Worm (Caenorhabditis elegans) whole organism, L2 larva: ENCODE measurements around the gene lin-40.

Experiments
- C34F6.9 ChIP-seq: fragments of 150-350 bp; optimal IDR thresholded peaks from 2 replicates; lab custom pipeline; 2014; ENCODE audit warnings: missing biosample characterization, missing genetic modification characterization
- F13H6.1 ChIP-seq: sonication (generic microtip); optimal IDR thresholded peaks from 2 replicates; lab custom pipeline; 2016; ENCODE audit warnings: missing genetic modification characterization, missing compliant biosample characterization
- R02D3.7 ChIP-seq: fragments of 150-350 bp; optimal IDR thresholded peaks from 2 replicates; lab custom pipeline; 2014; ENCODE audit warnings: missing biosample characterization, missing genetic modification characterization
- Y55F3AM.14 ChIP-seq: fragments of 200-800 bp; sonication (Bioruptor generic); optimal IDR thresholded peaks from 2 replicates; lab custom pipeline; 2018; ENCODE audit warnings: mild to moderate bottlenecking, missing genetic modification characterization, missing compliant biosample characterization
- ZK546.5 ChIP-seq: sonication (generic microtip); optimal IDR thresholded peaks from 2 replicates; lab custom pipeline; 2017; ENCODE audit warnings: missing biosample characterization, missing genetic modification characterization
- alr-1 ChIP-seq: fragments of 150-350 bp; optimal IDR thresholded peaks from 2 replicates; lab custom pipeline; 2014; ENCODE audit warnings: missing biosample characterization, missing genetic modification characterization
- aly-2 ChIP-seq: fragments of 150-350 bp; optimal IDR thresholded peaks from 2 replicates; lab custom pipeline; 2014; ENCODE audit warnings: missing biosample characterization, missing genetic modification characterization
- ama-1 ChIP-seq: fragments of 150-350 bp; optimal IDR thresholded peaks from 2 replicates; lab custom pipeline; 2018; ENCODE audit warnings: inconsistent platforms
- blmp-1 ChIP-seq: sonication (generic microtip); optimal IDR thresholded peaks from 2 replicates; lab custom pipeline; 2017; ENCODE audit warnings: missing genetic modification characterization, mild to moderate bottlenecking, missing compliant biosample characterization, antibody characterized with exemption, moderate library complexity; ENCODE audit not compliant: insufficient read depth
- ceh-16 ChIP-seq: fragments of 150-350 bp; optimal IDR thresholded peaks from 2 replicates; lab custom pipeline; 2014; ENCODE audit warnings: missing biosample characterization, missing genetic modification characterization
- ceh-82 ChIP-seq: fragments of 150-350 bp; optimal IDR thresholded peaks from 2 replicates; lab custom pipeline; 2014; ENCODE audit warnings: missing biosample characterization, missing genetic modification characterization
- crh-2 ChIP-seq: sonication (generic microtip); optimal IDR thresholded peaks from 2 replicates; lab custom pipeline; 2017; ENCODE audit warnings: missing biosample characterization, missing genetic modification characterization
- dmd-4 ChIP-seq: sonication (generic microtip); optimal IDR thresholded peaks from 2 replicates; lab custom pipeline; 2017; ENCODE audit warnings: missing biosample characterization, missing genetic modification characterization
- fos-1 ChIP-seq: fragments of 150-350 bp; optimal IDR thresholded peaks from 2 replicates; lab custom pipeline; 2014; ENCODE audit warnings: missing biosample characterization, missing genetic modification characterization
- gmeb-1 ChIP-seq: fragments of 150-350 bp; optimal IDR thresholded peaks from 2 replicates; lab custom pipeline; 2014; ENCODE audit warnings: missing biosample characterization, missing genetic modification characterization
- lin-13 ChIP-seq: fragments of 150-350 bp; optimal IDR thresholded peaks from 2 replicates; lab custom pipeline; 2014; ENCODE audit warnings: missing biosample characterization, missing genetic modification reagents, missing genetic modification characterization
- lsy-2 ChIP-seq, 2 experiments: fragments of 150-350 bp in 1 of 2; sonication (generic microtip) in 1 of 2; optimal IDR thresholded peaks; 2 replicates each; lab custom pipeline; 2014 to 2017; ENCODE audit warnings: missing biosample characterization in 2 of 2, missing genetic modification characterization in 2 of 2
- mab-5 ChIP-seq: fragments of 150-350 bp; optimal IDR thresholded peaks from 2 replicates; lab custom pipeline; 2014; ENCODE audit warnings: missing biosample characterization, missing genetic modification characterization
- mdl-1 ChIP-seq, 2 experiments: fragments of 150-350 bp in 1 of 2; sonication (generic microtip) in 1 of 2; optimal IDR thresholded peaks; 2 replicates each; lab custom pipeline; 2017; ENCODE audit warnings: missing biosample characterization in 2 of 2, missing genetic modification characterization in 2 of 2
- nhr-10 ChIP-seq: sonication (generic microtip); optimal IDR thresholded peaks from 2 replicates; lab custom pipeline; 2017; ENCODE audit warnings: missing biosample characterization, missing genetic modification characterization
- nhr-12 ChIP-seq: fragments of 150-350 bp; optimal IDR thresholded peaks from 2 replicates; lab custom pipeline; 2014; ENCODE audit warnings: missing biosample characterization, missing genetic modification characterization
- nhr-129 ChIP-seq: fragments of 150-350 bp; optimal IDR thresholded peaks from 2 replicates; lab custom pipeline; 2014; ENCODE audit warnings: missing biosample characterization, missing genetic modification characterization
- nhr-21 ChIP-seq: fragments of 150-350 bp; optimal IDR thresholded peaks from 2 replicates; lab custom pipeline; 2014; ENCODE audit warnings: missing biosample characterization, missing genetic modification characterization
- nhr-23 ChIP-seq: fragments of 150-350 bp; optimal IDR thresholded peaks from 2 replicates; lab custom pipeline; 2014; ENCODE audit warnings: missing biosample characterization, missing genetic modification reagents, missing genetic modification characterization
- nhr-237 ChIP-seq: fragments of 150-350 bp; optimal IDR thresholded peaks from 2 replicates; lab custom pipeline; 2014; ENCODE audit warnings: missing biosample characterization, missing genetic modification characterization
- nhr-25 ChIP-seq: fragments of 150-350 bp; sonication (generic microtip); optimal IDR thresholded peaks from 3 replicates; lab custom pipeline; 2014; ENCODE audit warnings: missing biosample characterization, missing genetic modification characterization
- nhr-6 ChIP-seq: fragments of 150-350 bp; optimal IDR thresholded peaks from 2 replicates; lab custom pipeline; 2014; ENCODE audit warnings: missing biosample characterization, missing genetic modification characterization
- nhr-77 ChIP-seq: fragments of 150-350 bp; optimal IDR thresholded peaks from 2 replicates; lab custom pipeline; 2014; ENCODE audit warnings: missing biosample characterization, missing genetic modification characterization
- sem-4 ChIP-seq: fragments of 150-350 bp; optimal IDR thresholded peaks from 2 replicates; lab custom pipeline; 2014; ENCODE audit warnings: missing biosample characterization, missing genetic modification reagents, missing genetic modification characterization
- sma-3 ChIP-seq: sonication (generic microtip); optimal IDR thresholded peaks from 2 replicates; lab custom pipeline; 2016; ENCODE audit warnings: missing genetic modification reagents, missing genetic modification characterization, missing compliant biosample characterization
- sma-9 ChIP-seq, 2 experiments: fragments of 150-350 bp in 1 of 2; sonication (generic microtip) in 1 of 2; optimal IDR thresholded peaks; 2 replicates each; lab custom pipeline; 2014 to 2016; ENCODE audit warnings: missing genetic modification characterization in 2 of 2, mild to moderate bottlenecking in 1 of 2, missing biosample characterization in 1 of 2, missing compliant biosample characterization in 1 of 2, missing genetic modification reagents in 1 of 2, moderate library complexity in 1 of 2
- unc-55 ChIP-seq: fragments of 150-350 bp; sonication (generic microtip); optimal IDR thresholded peaks from 3 replicates; lab custom pipeline; 2014; ENCODE audit warnings: missing biosample characterization, missing genetic modification reagents, missing genetic modification characterization
- unc-62 ChIP-seq: fragments of 150-350 bp; optimal IDR thresholded peaks from 2 replicates; lab custom pipeline; 2014; ENCODE audit warnings: missing biosample characterization, missing genetic modification reagents, missing genetic modification characterization
- zag-1 ChIP-seq: fragments of 150-350 bp; optimal IDR thresholded peaks from 2 replicates; lab custom pipeline; 2014; ENCODE audit warnings: missing biosample characterization, missing genetic modification characterization

lin-40 gene

ce11 chrV:3686899-3687298 is 17.9 kb upstream of the lin-40 start, which contains the start of gene unc-132:
TSS of gene unc-132 (plus strand) at chrV:3687106.
- no peak for TF ChIP-seq R02D3.7 (tag; lab: Kevin White, UChicago)
- no peak for TF ChIP-seq zag-1 (tag; lab: Kevin White, UChicago)
- TF ChIP-seq, all 48 proteins: peak for 0

ce11 chrV:3688733-3689132 is 16.1 kb upstream of the lin-40 start:
- TF ChIP-seq zag-1 (tag; lab: Kevin White, UChicago), result peak; percentile 13
- TF ChIP-seq blmp-1 (tag; lab: Kevin White, UChicago), result no peak
- TF ChIP-seq C34F6.9, result peak; percentile 50
- TF ChIP-seq F13H6.1 (tag; lab: Kevin White, UChicago), result peak; percentile 44
- peak in 1 of 2 experiments; percentile 35 for TF ChIP-seq lsy-2 (tag; optimal IDR thresholded peaks at IDR 0.05; lab: Kevin White, UChicago)
- no peak for TF ChIP-seq nhr-12 (tag; lab: Kevin White, UChicago)
- TF ChIP-seq nhr-129, result peak; percentile 31
- TF ChIP-seq sma-9 (GFP tag; optimal IDR thresholded peaks at IDR 0.05; lab: Kevin White, UChicago), result peak; percentile 22
- no peak for TF ChIP-seq sma-9 (tag; optimal IDR thresholded peaks at IDR 0.05; lab: Kevin White, UChicago)
- peak; percentile 38 for TF ChIP-seq unc-55 (GFP tag; lab: Kevin White, UChicago)
- TF ChIP-seq ama-1, result no peak

- TF ChIP-seq aly-2 (tag; lab: Kevin White, UChicago) (no peak), sma-3 (GFP tag; lab: Kevin White, UChicago) (no peak), fos-1 (tag; lab: Kevin White, UChicago) (peak; percentile 31), nhr-21 (tag; lab: Kevin White, UChicago) (no peak), nhr-6 (tag; lab: Kevin White, UChicago) (no peak), sem-4 (tag; lab: Kevin White, UChicago) (no peak), C34F6.9 (no peak), nhr-23 (no peak), ama-1 (no peak), ZK546.5 (tag; lab: Kevin White, UChicago) (no peak), crh-2 (tag; lab: Kevin White, UChicago) (no peak), sma-9 (GFP tag; optimal IDR thresholded peaks at IDR 0.05; lab: Kevin White, UChicago) (peak; percentile 25), sma-9 (tag; optimal IDR thresholded peaks at IDR 0.05; lab: Kevin White, UChicago) (no peak), Y55F3AM.14 (no peak), unc-55 (GFP tag; lab: Kevin White, UChicago) (no peak), unc-62 (GFP tag; lab: Kevin White, UChicago) (no peak), alr-1 (tag; lab: Kevin White, UChicago) (no peak), nhr-10 (tag; lab: Kevin White, UChicago) (no peak)
- TF ChIP-seq, all 48 proteins: peak for 2
Observed at ce11 chrV:3692613-3693012, 12.2 kb upstream of the lin-40 start.

- TF ChIP-seq nhr-237 (no peak), C34F6.9 (no peak), fos-1 (tag; lab: Kevin White, UChicago) (peak; percentile 15), mab-5 (tag; lab: Kevin White, UChicago) (no peak)
Observed at ce11 chrV:3693657-3694056, 11.1 kb upstream of the lin-40 start.

- peak in 1 of 2 experiments; percentile 26 for TF ChIP-seq lsy-2 (tag; optimal IDR thresholded peaks at IDR 0.05; lab: Kevin White, UChicago)
- TF ChIP-seq F13H6.1 (tag; lab: Kevin White, UChicago), result peak; percentile 1
- TF ChIP-seq ama-1, result no peak
- TF ChIP-seq sma-9 (GFP tag; optimal IDR thresholded peaks at IDR 0.05; lab: Kevin White, UChicago), result peak; percentile 1
- TF ChIP-seq sma-9 (tag; optimal IDR thresholded peaks at IDR 0.05; lab: Kevin White, UChicago), result no peak
- no peak for TF ChIP-seq dmd-4
Observed at ce11 chrV:3695254-3695653, 9.5 kb upstream of the lin-40 start.

ce11 chrV:3697071-3697470 is 7.7 kb upstream of the lin-40 start:
- TF ChIP-seq lin-13 (GFP tag; lab: Kevin White, UChicago), result no peak
- peak; percentile 26 for TF ChIP-seq sma-3 (GFP tag; lab: Kevin White, UChicago)
- peak; percentile 50 for TF ChIP-seq F13H6.1 (tag; lab: Kevin White, UChicago)
- peak; percentile 39 for TF ChIP-seq gmeb-1 (tag; lab: Kevin White, UChicago)
- no peak for TF ChIP-seq nhr-77
- peak; percentile 60 for TF ChIP-seq fos-1 (tag; lab: Kevin White, UChicago)
- TF ChIP-seq nhr-25, result no peak
- TF ChIP-seq ceh-82 (tag; lab: Kevin White, UChicago), result no peak
- peak in 1 of 2 experiments; percentile 45 for TF ChIP-seq lsy-2 (tag; optimal IDR thresholded peaks at IDR 0.05; lab: Kevin White, UChicago)
- TF ChIP-seq aly-2 (tag; lab: Kevin White, UChicago), result no peak
- peak; percentile 59 for TF ChIP-seq crh-2 (tag; lab: Kevin White, UChicago)
- TF ChIP-seq nhr-237, result no peak
- TF ChIP-seq mdl-1 (tag; optimal IDR thresholded peaks at IDR 0.05; lab: Kevin White, UChicago), result no peak
- TF ChIP-seq ceh-16 (tag; lab: Kevin White, UChicago), result no peak
- peak; percentile 72 for TF ChIP-seq sma-9 (GFP tag; optimal IDR thresholded peaks at IDR 0.05; lab: Kevin White, UChicago)
- TF ChIP-seq sma-9 (tag; optimal IDR thresholded peaks at IDR 0.05; lab: Kevin White, UChicago), result no peak
